Worm (Caenorhabditis elegans) whole organism, L4 larva: Measurements from ENCODE around the gene mif-2.

ENCODE experiments used
- F26F4.8 ChIP-seq: fragments of 200-800 bp; sonication (Bioruptor generic); conservative IDR thresholded peaks from 2 replicates; pipeline ENCODE4 v1.3.6; 2022; ENCODE audit warnings: missing genetic modification characterization, missing compliant biosample characterization
- daf-19 ChIP-seq: fragments of 200-800 bp; sonication (Bioruptor generic); conservative IDR thresholded peaks from 2 replicates; pipeline ENCODE4 v1.3.6; 2022; ENCODE audit warnings: missing genetic modification characterization, missing compliant biosample characterization
- daf-8 ChIP-seq: fragments of 200-800 bp; sonication (Bioruptor generic); IDR thresholded peaks from 2 replicates; pipeline ENCODE4 v1.3.6; 2022; ENCODE audit warnings: missing genetic modification characterization, missing compliant biosample characterization
- nhr-76 ChIP-seq: fragments of 150-350 bp; optimal IDR thresholded peaks from 2 replicates; lab custom pipeline; 2014; ENCODE audit warnings: missing biosample characterization, missing genetic modification characterization

ce11 chrV:11949509-11950117 lies 28.6 kb downstream of the mif-2 start:
- TF ChIP-seq F26F4.8 (GFP tag; lab: Robert Waterston, UW) = no peak
- TF ChIP-seq daf-19 (GFP tag; lab: Robert Waterston, UW) = no peak
- no peak for TF ChIP-seq daf-8
- TF ChIP-seq nhr-76 (tag; lab: Kevin White, UChicago) = no peak
